Worm (Caenorhabditis elegans) whole organism, L4/young adult: ENCODE results near the gene W04G3.12.

Experiments
- W03F9.2 ChIP-seq: fragments of 150-350 bp; optimal IDR thresholded peaks from 2 replicates; lab custom pipeline; 2014; ENCODE audit warnings: missing biosample characterization, missing genetic modification characterization
- dao-5 ChIP-seq: sonication (generic microtip); optimal IDR thresholded peaks from 2 replicates; lab custom pipeline; 2016; ENCODE audit warnings: missing genotype, missing genetic modification characterization, moderate library complexity, missing compliant biosample characterization

ce11 chrX:11125520-11125919 lies 48.9 kb upstream of the W04G3.12 start, which contains the start of gene alr-1:
- TF ChIP-seq dao-5 (tag; lab: Kevin White, UChicago): no peak
- TF ChIP-seq W03F9.2 (tag; lab: Kevin White, UChicago): no peak
